Fruit fly (Drosophila melanogaster): ENCODE measurements around the gene rasp.

- TF ChIP-seq Dll (optimal IDR thresholded peaks at IDR 0.05): no peak
- no peak for TF ChIP-seq usp (GFP tag; optimal IDR thresholded peaks at IDR 0.05)
- no peak for TF ChIP-seq EcR (GFP tag; optimal IDR thresholded peaks at IDR 0.05)
- no peak for TF ChIP-seq pan (optimal IDR thresholded peaks at IDR 0.05)
These were observed 34.4 kb upstream of the rasp start, which contains the start of gene promL for dm6 chr3L:3127544-3127943.

All from whole organism.